Fruit fly (Drosophila melanogaster) whole organism, embryonic: Measurements from ENCODE around the gene CG13001.

Experiments
- CG10267 ChIP-seq: fragments of 200-800 bp; sonication (Bioruptor generic); optimal IDR thresholded peaks from 2 replicates; lab custom pipeline; 2018; ENCODE audit warnings: missing biosample characterization, mild to moderate bottlenecking, missing genetic modification characterization, moderate library complexity
- CG10366 ChIP-seq: fragments of 200-800 bp; sonication (Bioruptor generic); IDR thresholded peaks from 2 replicates; pipeline ENCODE4 v1.3.6; 2022; ENCODE audit warnings: missing biosample characterization, missing genetic modification characterization
- CG12219 ChIP-seq: fragments of 200-800 bp; sonication (Bioruptor generic); optimal IDR thresholded peaks from 3 replicates; lab custom pipeline; 2018; ENCODE audit warnings: missing biosample characterization, mild to moderate bottlenecking, missing genetic modification characterization
- CG12942 ChIP-seq: fragments of 200-800 bp; sonication (Bioruptor generic); optimal IDR thresholded peaks from 3 replicates; lab custom pipeline; 2016; ENCODE audit warnings: missing biosample characterization, missing genetic modification characterization
- CG13123 ChIP-seq: fragments of 200-800 bp; sonication (Bioruptor generic); optimal IDR thresholded peaks from 2 replicates; lab custom pipeline; 2016; ENCODE audit warnings: missing biosample characterization, missing genetic modification characterization
- CG14860 ChIP-seq: fragments of 200-800 bp; sonication (Bioruptor generic); IDR thresholded peaks from 3 replicates; pipeline ENCODE4 v1.3.6; 2022; ENCODE audit warnings: missing biosample characterization, missing genetic modification characterization; ENCODE audit not compliant: partially characterized antibody
- CG15514 ChIP-seq: fragments of 200-800 bp; sonication (Bioruptor generic); optimal IDR thresholded peaks from 3 replicates; lab custom pipeline; 2017; ENCODE audit warnings: missing biosample characterization, missing genetic modification characterization, mild to moderate bottlenecking, moderate library complexity, missing genetic modification reagents
- CG1602 ChIP-seq: fragments of 200-800 bp; sonication (Bioruptor generic); optimal IDR thresholded peaks from 3 replicates; lab custom pipeline; 2016; ENCODE audit warnings: missing biosample characterization, missing genetic modification characterization
- CG17328 ChIP-seq: fragments of 200-800 bp; sonication (Bioruptor generic); IDR thresholded peaks from 2 replicates; pipeline ENCODE4 v1.3.6; 2022; ENCODE audit warnings: missing biosample characterization, missing genetic modification characterization
- CG17385 ChIP-seq: fragments of 200-800 bp; sonication (Bioruptor generic); optimal IDR thresholded peaks from 3 replicates; lab custom pipeline; 2018; ENCODE audit warnings: missing biosample characterization, mild to moderate bottlenecking, missing genetic modification characterization
- CG1792 ChIP-seq: fragments of 200-800 bp; sonication (Bioruptor generic); optimal IDR thresholded peaks from 2 replicates; lab custom pipeline; 2016; ENCODE audit warnings: missing biosample characterization, missing genetic modification characterization
- CG18011 ChIP-seq: fragments of 200-800 bp; sonication (Bioruptor generic); optimal IDR thresholded peaks from 2 replicates; lab custom pipeline; 2017; ENCODE audit warnings: missing biosample characterization, missing genetic modification characterization, mild to moderate bottlenecking, moderate library complexity, missing genotype
- CG2116 ChIP-seq: fragments of 200-800 bp; sonication (Bioruptor generic); optimal IDR thresholded peaks from 3 replicates; lab custom pipeline; 2018; ENCODE audit warnings: missing biosample characterization, mild to moderate bottlenecking, missing genetic modification characterization
- CG31388 ChIP-seq: fragments of 200-800 bp; sonication (Bioruptor generic); optimal IDR thresholded peaks from 2 replicates; lab custom pipeline; 2016; ENCODE audit warnings: missing biosample characterization, missing genetic modification characterization
- CG3281 ChIP-seq: fragments of 200-800 bp; sonication (Bioruptor generic); optimal IDR thresholded peaks from 3 replicates; lab custom pipeline; 2017; ENCODE audit warnings: missing biosample characterization, mild to moderate bottlenecking, missing genetic modification characterization
- CG34376 ChIP-seq: fragments of 200-800 bp; sonication (Bioruptor generic); optimal IDR thresholded peaks from 2 replicates; lab custom pipeline; 2018; ENCODE audit warnings: missing biosample characterization, mild to moderate bottlenecking, missing genetic modification characterization
- CG42726 ChIP-seq: fragments of 200-800 bp; sonication (Bioruptor generic); IDR thresholded peaks from 2 replicates; pipeline ENCODE4 v1.3.6; 2022; ENCODE audit warnings: missing biosample characterization, missing genetic modification characterization; ENCODE audit not compliant: partially characterized antibody
- CG8089 ChIP-seq: fragments of 200-800 bp; sonication (Bioruptor generic); optimal IDR thresholded peaks from 3 replicates; lab custom pipeline; 2016; ENCODE audit warnings: missing biosample characterization, missing genetic modification characterization
- CG9932 ChIP-seq: fragments of 200-800 bp; sonication (Bioruptor generic); IDR thresholded peaks from 2 replicates; pipeline ENCODE4 v1.3.6; 2022; ENCODE audit warnings: missing biosample characterization, missing genetic modification characterization
- CkIIα-i1 ChIP-seq: fragments of 200-800 bp; sonication (Bioruptor generic); IDR thresholded peaks from 2 replicates; pipeline ENCODE4 v1.3.6; 2022; ENCODE audit warnings: missing biosample characterization, missing genetic modification characterization
- Doc3 ChIP-seq: fragments of 200-800 bp; sonication (Bioruptor generic); IDR thresholded peaks from 3 replicates; pipeline ENCODE4 v1.3.6; 2022; ENCODE audit warnings: missing biosample characterization, missing genetic modification characterization; ENCODE audit not compliant: partially characterized antibody
- Elba2 ChIP-seq: fragments of 200-800 bp; sonication (Bioruptor generic); optimal IDR thresholded peaks from 3 replicates; lab custom pipeline; 2016; ENCODE audit warnings: missing biosample characterization, missing genetic modification characterization
- H2.0 ChIP-seq: fragments of 200-800 bp; sonication (Bioruptor generic); IDR thresholded peaks from 2 replicates; pipeline ENCODE4 v1.3.6; 2022; ENCODE audit warnings: missing biosample characterization, missing genetic modification characterization
- Lpt ChIP-seq: fragments of >200 bp; optimal IDR thresholded peaks from 2 replicates; lab custom pipeline; 2018; ENCODE audit warnings: missing biosample characterization, missing genetic modification characterization
- Meics ChIP-seq: fragments of 200-800 bp; sonication (Bioruptor generic); optimal IDR thresholded peaks from 2 replicates; lab custom pipeline; 2017; ENCODE audit warnings: missing biosample characterization, mild to moderate bottlenecking, missing genetic modification characterization
- NFAT ChIP-seq: fragments of 200-800 bp; sonication (Bioruptor generic); IDR thresholded peaks from 2 replicates; pipeline ENCODE4 v1.3.6; 2022; ENCODE audit warnings: missing biosample characterization, missing genetic modification characterization
- Sox100B ChIP-seq: fragments of 200-800 bp; sonication (Bioruptor generic); optimal IDR thresholded peaks from 3 replicates; lab custom pipeline; 2018; ENCODE audit warnings: missing biosample characterization, mild to moderate bottlenecking, missing genetic modification characterization
- Sry-δ ChIP-seq: fragments of 200-800 bp; sonication (Bioruptor generic); optimal IDR thresholded peaks from 2 replicates; lab custom pipeline; 2016; ENCODE audit warnings: missing biosample characterization, missing genetic modification characterization
- ac ChIP-seq: fragments of 200-800 bp; sonication (Bioruptor generic); optimal IDR thresholded peaks from 3 replicates; lab custom pipeline; 2017; ENCODE audit warnings: missing biosample characterization, mild to moderate bottlenecking, missing genetic modification characterization
- aop ChIP-seq: fragments of 200-800 bp; sonication (Bioruptor generic); IDR thresholded peaks from 2 replicates; pipeline ENCODE4 v1.3.6; 2022; ENCODE audit warnings: missing biosample characterization, missing genetic modification characterization
- chm ChIP-seq: fragments of 200-800 bp; sonication (Bioruptor generic); IDR thresholded peaks from 2 replicates; pipeline ENCODE4 v1.3.6; 2022; ENCODE audit warnings: missing biosample characterization, missing genetic modification characterization
- crol ChIP-seq: fragments of 200-800 bp; sonication (Bioruptor generic); IDR thresholded peaks from 2 replicates; pipeline ENCODE4 v1.3.6; 2022; ENCODE audit warnings: missing biosample characterization, missing genetic modification characterization
- dm ChIP-seq: fragments of 200-800 bp; sonication (Bioruptor generic); optimal IDR thresholded peaks from 3 replicates; lab custom pipeline; 2016; ENCODE audit warnings: missing biosample characterization, missing genetic modification characterization
- gro ChIP-seq: fragments of 200-800 bp; sonication (Bioruptor generic); optimal IDR thresholded peaks from 2 replicates; lab custom pipeline; 2016; ENCODE audit warnings: missing biosample characterization, missing genetic modification characterization
- hkb ChIP-seq, 2 experiments: fragments of 200-800 bp in 1 of 2; fragments of >200 bp in 1 of 2; sonication (Bioruptor generic) in 1 of 2; IDR thresholded peaks in 1 of 2; optimal IDR thresholded peaks in 1 of 2; 2 replicates each; pipeline versions ENCODE4 v1.3.6 to Lab custom; 2017 to 2022; ENCODE audit warnings: missing biosample characterization in 1 of 2, missing genetic modification characterization in 1 of 2
- jumu ChIP-seq: fragments of 200-800 bp; sonication (Bioruptor generic); optimal IDR thresholded peaks from 3 replicates; lab custom pipeline; 2016; ENCODE audit warnings: missing biosample characterization, missing genetic modification characterization
- knrl ChIP-seq: fragments of 200-800 bp; sonication (Bioruptor generic); IDR thresholded peaks from 3 replicates; pipeline ENCODE4 v1.3.6; 2022; ENCODE audit warnings: missing biosample characterization, missing genetic modification characterization; ENCODE audit not compliant: partially characterized antibody
- lilli ChIP-seq: fragments of 200-800 bp; sonication (Bioruptor generic); optimal IDR thresholded peaks from 3 replicates; lab custom pipeline; 2016; ENCODE audit warnings: missing biosample characterization, missing genetic modification characterization
- lmd ChIP-seq: fragments of 200-800 bp; sonication (Bioruptor generic); IDR thresholded peaks from 2 replicates; pipeline ENCODE4 v1.3.6; 2022; ENCODE audit warnings: missing biosample characterization, missing genetic modification characterization
- luna ChIP-seq: fragments of 200-800 bp; sonication (Bioruptor generic); optimal IDR thresholded peaks from 2 replicates; lab custom pipeline; 2016; ENCODE audit warnings: missing biosample characterization, missing genetic modification characterization
- nerfin-2 ChIP-seq: fragments of 200-800 bp; sonication (Bioruptor generic); IDR thresholded peaks from 2 replicates; pipeline ENCODE4 v1.3.6; 2022; ENCODE audit warnings: missing biosample characterization, missing genetic modification characterization; ENCODE audit not compliant: partially characterized antibody
- phol ChIP-seq: fragments of 200-800 bp; sonication (Bioruptor generic); optimal IDR thresholded peaks from 3 replicates; lab custom pipeline; 2018; ENCODE audit warnings: missing biosample characterization, mild to moderate bottlenecking, missing genetic modification characterization, moderate library complexity
- pros ChIP-seq: fragments of 200-800 bp; sonication (Bioruptor generic); optimal IDR thresholded peaks from 3 replicates; lab custom pipeline; 2019; ENCODE audit warnings: missing biosample characterization, mild to moderate bottlenecking, missing genetic modification characterization, moderate library complexity
- repo ChIP-seq: fragments of 200-800 bp; sonication (Bioruptor generic); optimal IDR thresholded peaks from 2 replicates; lab custom pipeline; 2016; ENCODE audit warnings: missing biosample characterization, missing genetic modification characterization
- ro ChIP-seq: fragments of 200-800 bp; sonication (Bioruptor generic); IDR thresholded peaks from 2 replicates; pipeline ENCODE4 v1.3.6; 2022; ENCODE audit warnings: missing biosample characterization, missing genetic modification characterization
- sisA ChIP-seq: fragments of 200-800 bp; sonication (Bioruptor generic); IDR thresholded peaks from 2 replicates; pipeline ENCODE4 v1.3.6; 2022; ENCODE audit warnings: missing biosample characterization, missing genetic modification characterization
- sug ChIP-seq: fragments of 200-800 bp; optimal IDR thresholded peaks from 2 replicates; lab custom pipeline; 2019; ENCODE audit warnings: missing biosample characterization, mild to moderate bottlenecking, missing genetic modification characterization, moderate library complexity
- trem ChIP-seq: fragments of 200-800 bp; optimal IDR thresholded peaks from 3 replicates; lab custom pipeline; 2019; ENCODE audit warnings: missing biosample characterization, mild to moderate bottlenecking, missing genetic modification characterization, moderate library complexity
- wor ChIP-seq: fragments of 200-800 bp; sonication (Bioruptor generic); IDR thresholded peaks from 2 replicates; pipeline ENCODE4 v1.3.6; 2022; ENCODE audit warnings: missing biosample characterization, missing genetic modification characterization

CG13001 gene

dm6 chrX:16930465-16931286, 12.0 kb downstream of the CG13001 start (continued):
- peak; percentile 57 for TF ChIP-seq lilli (GFP tag; lab: Kevin White, UChicago)
- no peak for TF ChIP-seq gro (GFP tag; lab: Kevin White, UChicago)
- TF ChIP-seq phol (tag; lab: Kevin White, UChicago) = peak; percentile 76
- no peak for TF ChIP-seq ac
- no peak for TF ChIP-seq Elba2 (GFP tag; lab: Kevin White, UChicago)
- no peak for TF ChIP-seq jumu (GFP tag; lab: Kevin White, UChicago)
- TF ChIP-seq CG1792 (GFP tag; lab: Kevin White, UChicago) = no peak
- no peak for TF ChIP-seq dm
- no peak for TF ChIP-seq Sry-δ (GFP tag; lab: Kevin White, UChicago)
- TF ChIP-seq CG17328 (GFP tag; lab: Robert Waterston, UW) = peak; percentile 54
- TF ChIP-seq CG12219 (GFP tag; lab: Kevin White, UChicago) = peak; percentile 27
- TF ChIP-seq pros (GFP tag; lab: Kevin White, UChicago) = no peak
- peak; percentile 57 for TF ChIP-seq CG9932 (GFP tag; lab: Robert Waterston, UW)
- peak; percentile 67 for TF ChIP-seq Meics (GFP tag; lab: Kevin White, UChicago)
- TF ChIP-seq hkb (optimal IDR thresholded peaks at IDR 0.05; lab: Kevin White, UChicago) = no peak
- peak; percentile 79 for TF ChIP-seq hkb (GFP tag; IDR thresholded peaks at IDR 0.05; lab: Robert Waterston, UW)
- peak; percentile 71 for TF ChIP-seq sisA (GFP tag; lab: Robert Waterston, UW)
- TF ChIP-seq CG13123 (GFP tag; lab: Kevin White, UChicago) = no peak
- peak; percentile 63 for TF ChIP-seq CG10366
- no peak for TF ChIP-seq CG42726 (GFP tag; lab: Robert Waterston, UW)
- no peak for TF ChIP-seq CG14860 (GFP tag; lab: Robert Waterston, UW)
- TF ChIP-seq Doc3 (GFP tag; lab: Robert Waterston, UW) = no peak
- TF ChIP-seq CG3281 (GFP tag; lab: Kevin White, UChicago) = peak; percentile 66
- peak; percentile 65; the same call in 1 of the 2 replicates for TF ChIP-seq wor (GFP tag; lab: Robert Waterston, UW)
- no peak for TF ChIP-seq aop (GFP tag; lab: Robert Waterston, UW)
- no peak for TF ChIP-seq CG8089 (GFP tag; lab: Kevin White, UChicago)
- TF ChIP-seq H2.0 (GFP tag; lab: Robert Waterston, UW) = peak; percentile 57
- TF ChIP-seq chm (GFP tag; lab: Robert Waterston, UW) = 0 out of 2 replicates have a peak, but pooled peaks have one; percentile 9
- peak; percentile 54 for TF ChIP-seq CG10267 (tag; lab: Kevin White, UChicago)
- TF ChIP-seq knrl (GFP tag; lab: Robert Waterston, UW) = no peak
- TF ChIP-seq lmd (GFP tag; lab: Robert Waterston, UW) = peak; percentile 73
- TF ChIP-seq Sox100B (GFP tag; lab: Kevin White, UChicago) = peak; percentile 70
- TF ChIP-seq CG1602 (GFP tag; lab: Kevin White, UChicago) = peak; percentile 39
- TF ChIP-seq CG15514 (GFP tag; lab: Kevin White, UChicago) = peak; percentile 38
- TF ChIP-seq CkIIα-i1 = no peak
- peak; percentile 50 for TF ChIP-seq CG17385 (GFP tag; lab: Kevin White, UChicago)
- TF ChIP-seq repo (GFP tag; lab: Kevin White, UChicago) = no peak
- peak; percentile 37 for TF ChIP-seq sug (tag; lab: Kevin White, UChicago)
- TF ChIP-seq CG31388 (GFP tag; lab: Kevin White, UChicago) = no peak
- no peak for TF ChIP-seq CG2116
- peak; percentile 53 for TF ChIP-seq ro (GFP tag; lab: Robert Waterston, UW)
- peak; percentile 3 for TF ChIP-seq CG12942 (GFP tag; lab: Kevin White, UChicago)
- no peak for TF ChIP-seq Lpt (GFP tag; lab: Kevin White, UChicago)
- TF ChIP-seq CG18011 (GFP tag; lab: Kevin White, UChicago) = no peak
- no peak for TF ChIP-seq nerfin-2 (GFP tag; lab: Robert Waterston, UW)
- TF ChIP-seq crol (GFP tag; lab: Robert Waterston, UW) = peak; percentile 83
- no peak for TF ChIP-seq CG34376 (GFP tag; lab: Kevin White, UChicago)
- no peak for TF ChIP-seq luna (GFP tag; lab: Kevin White, UChicago)
- peak; percentile 14 for TF ChIP-seq trem
- TF ChIP-seq NFAT (GFP tag; lab: Robert Waterston, UW) = peak; percentile 57
